Worm (Caenorhabditis elegans) whole organism, mixed stage, embryonic: Measurements from ENCODE around the gene Y39G8B.5.
"Not testable (repeated sequence)": the region's sequence is repeated elsewhere in the genome, so short reads cannot be mapped to it uniquely, and the experiment has no call there.

ENCODE experiments used
- M03D4.4 ChIP-seq: sonication (generic microtip); optimal IDR thresholded peaks from 2 replicates; lab custom pipeline; 2017; ENCODE audit warnings: mild to moderate bottlenecking, missing genetic modification characterization, missing compliant biosample characterization
- blmp-1 ChIP-seq: fragments of 150-350 bp; optimal IDR thresholded peaks from 2 replicates; lab custom pipeline; 2014; ENCODE audit warnings: missing biosample characterization, missing genetic modification characterization
- ceh-39 ChIP-seq: fragments of 150-350 bp; optimal IDR thresholded peaks from 2 replicates; lab custom pipeline; 2014; ENCODE audit warnings: missing biosample characterization, missing genetic modification characterization
- ceh-43 ChIP-seq: fragments of 200-800 bp; sonication (Bioruptor generic); optimal IDR thresholded peaks from 2 replicates; lab custom pipeline; 2018; ENCODE audit warnings: mild to moderate bottlenecking, missing genetic modification characterization, moderate library complexity, missing compliant biosample characterization
- ceh-83 ChIP-seq: fragments of 200-800 bp; sonication (Bioruptor generic); optimal IDR thresholded peaks from 2 replicates; lab custom pipeline; 2018; ENCODE audit warnings: mild to moderate bottlenecking, missing genetic modification characterization, missing compliant biosample characterization
- ces-1 ChIP-seq: fragments of 150-350 bp; optimal IDR thresholded peaks from 2 replicates; lab custom pipeline; 2014; ENCODE audit warnings: missing biosample characterization, missing genetic modification reagents, missing genetic modification characterization
- cnd-1 ChIP-seq: fragments of 200-800 bp; sonication (Bioruptor generic); optimal IDR thresholded peaks from 2 replicates; lab custom pipeline; 2018; ENCODE audit warnings: mild to moderate bottlenecking, missing genetic modification characterization, missing compliant biosample characterization
- drap-1 ChIP-seq: fragments of 200-800 bp; sonication (Bioruptor generic); optimal IDR thresholded peaks from 3 replicates; lab custom pipeline; 2018; ENCODE audit warnings: mild to moderate bottlenecking, missing genetic modification characterization, missing compliant biosample characterization
- elt-1 ChIP-seq: sonication (generic microtip); optimal IDR thresholded peaks from 2 replicates; lab custom pipeline; 2017; ENCODE audit warnings: missing genetic modification characterization, mild to moderate bottlenecking, missing compliant biosample characterization, antibody characterized with exemption, moderate library complexity, borderline replicate concordance; ENCODE audit not compliant: insufficient read depth
- flh-1 ChIP-seq: fragments of 200-800 bp; sonication (Bioruptor generic); optimal IDR thresholded peaks from 2 replicates; lab custom pipeline; 2018; ENCODE audit warnings: mild to moderate bottlenecking, missing genetic modification characterization, moderate library complexity, missing compliant biosample characterization
- hlh-1 ChIP-seq: fragments of 150-350 bp; optimal IDR thresholded peaks from 2 replicates; lab custom pipeline; 2014; ENCODE audit warnings: missing biosample characterization, missing genetic modification reagents, missing genetic modification characterization
- lin-13 ChIP-seq: fragments of 150-350 bp; optimal IDR thresholded peaks from 2 replicates; lab custom pipeline; 2014; ENCODE audit warnings: missing biosample characterization, missing genetic modification characterization
- lin-32 ChIP-seq: fragments of 200-800 bp; sonication (Bioruptor generic); optimal IDR thresholded peaks from 2 replicates; lab custom pipeline; 2018; ENCODE audit warnings: mild to moderate bottlenecking, missing genetic modification characterization, missing compliant biosample characterization
- lsy-2 ChIP-seq: fragments of 150-350 bp; optimal IDR thresholded peaks from 2 replicates; lab custom pipeline; 2014; ENCODE audit warnings: missing biosample characterization, missing genetic modification characterization
- mab-5 ChIP-seq: fragments of 150-350 bp; optimal IDR thresholded peaks from 2 replicates; lab custom pipeline; 2014; ENCODE audit warnings: missing biosample characterization, missing genetic modification characterization
- mls-2 ChIP-seq: sonication (generic microtip); optimal IDR thresholded peaks from 2 replicates; lab custom pipeline; 2016; ENCODE audit warnings: mild to moderate bottlenecking, missing genetic modification characterization, moderate library complexity, missing compliant biosample characterization
- nhr-237 ChIP-seq: fragments of 150-350 bp; optimal IDR thresholded peaks from 2 replicates; lab custom pipeline; 2014; ENCODE audit warnings: missing biosample characterization, missing genetic modification characterization
- nhr-28 ChIP-seq: fragments of 150-350 bp; optimal IDR thresholded peaks from 2 replicates; lab custom pipeline; 2014; ENCODE audit warnings: missing biosample characterization, missing genetic modification characterization
- nhr-76 ChIP-seq: sonication (generic microtip); optimal IDR thresholded peaks from 2 replicates; lab custom pipeline; 2017; ENCODE audit warnings: missing biosample characterization, missing genetic modification characterization
- pha-4 ChIP-seq: fragments of 150-350 bp; optimal IDR thresholded peaks from 2 replicates; lab custom pipeline; 2018; ENCODE audit warnings: missing biosample characterization, missing genetic modification reagents, missing genetic modification characterization
- snpc-4 ChIP-seq: fragments of 150-350 bp; optimal IDR thresholded peaks from 2 replicates; lab custom pipeline; 2014; ENCODE audit warnings: missing biosample characterization, missing genetic modification characterization
- sptf-1 ChIP-seq: sonication (generic microtip); optimal IDR thresholded peaks from 2 replicates; lab custom pipeline; 2017; ENCODE audit warnings: mild to moderate bottlenecking, missing genetic modification characterization, moderate library complexity, missing compliant biosample characterization
- tbx-8 ChIP-seq: fragments of 200-800 bp; sonication (Bioruptor generic); optimal IDR thresholded peaks from 2 replicates; lab custom pipeline; 2018; ENCODE audit warnings: mild to moderate bottlenecking, missing genetic modification characterization, moderate library complexity, missing compliant biosample characterization
- ztf-11 ChIP-seq: fragments of 150-350 bp; optimal IDR thresholded peaks from 2 replicates; lab custom pipeline; 2014; ENCODE audit warnings: missing biosample characterization, missing genetic modification characterization

Y39G8B.5 gene

DNA sequence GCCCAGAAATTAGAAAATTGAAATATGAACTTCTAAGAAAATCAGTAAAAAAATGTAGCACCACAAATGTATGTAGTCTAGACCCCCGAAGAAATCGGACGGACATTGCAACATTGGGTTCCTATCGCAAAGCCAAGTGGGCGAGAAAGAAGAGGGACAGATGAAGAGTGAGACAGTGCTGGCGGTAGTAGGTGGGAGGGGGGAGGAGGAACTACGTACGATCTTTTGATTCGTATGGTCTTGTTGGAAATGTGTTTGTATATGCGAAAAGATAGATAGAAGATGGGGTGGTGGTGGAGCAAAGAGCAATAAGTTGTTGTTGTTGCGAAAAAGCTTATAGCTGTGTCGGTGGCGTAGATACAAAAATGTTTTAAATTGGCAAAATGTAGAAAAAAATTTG lies 46.7 kb upstream of the Y39G8B.5 start:
- TF ChIP-seq lin-32 (no peak), tbx-8 (GFP tag; lab: Kevin White, UChicago) (no peak), ceh-43 (GFP tag; lab: Kevin White, UChicago) (no peak), ztf-11 (tag; lab: Kevin White, UChicago) (no peak), flh-1 (GFP tag; lab: Kevin White, UChicago) (no peak), nhr-237 (tag; lab: Kevin White, UChicago) (peak; percentile 9), lin-13 (tag; lab: Kevin White, UChicago) (no peak)

DNA sequence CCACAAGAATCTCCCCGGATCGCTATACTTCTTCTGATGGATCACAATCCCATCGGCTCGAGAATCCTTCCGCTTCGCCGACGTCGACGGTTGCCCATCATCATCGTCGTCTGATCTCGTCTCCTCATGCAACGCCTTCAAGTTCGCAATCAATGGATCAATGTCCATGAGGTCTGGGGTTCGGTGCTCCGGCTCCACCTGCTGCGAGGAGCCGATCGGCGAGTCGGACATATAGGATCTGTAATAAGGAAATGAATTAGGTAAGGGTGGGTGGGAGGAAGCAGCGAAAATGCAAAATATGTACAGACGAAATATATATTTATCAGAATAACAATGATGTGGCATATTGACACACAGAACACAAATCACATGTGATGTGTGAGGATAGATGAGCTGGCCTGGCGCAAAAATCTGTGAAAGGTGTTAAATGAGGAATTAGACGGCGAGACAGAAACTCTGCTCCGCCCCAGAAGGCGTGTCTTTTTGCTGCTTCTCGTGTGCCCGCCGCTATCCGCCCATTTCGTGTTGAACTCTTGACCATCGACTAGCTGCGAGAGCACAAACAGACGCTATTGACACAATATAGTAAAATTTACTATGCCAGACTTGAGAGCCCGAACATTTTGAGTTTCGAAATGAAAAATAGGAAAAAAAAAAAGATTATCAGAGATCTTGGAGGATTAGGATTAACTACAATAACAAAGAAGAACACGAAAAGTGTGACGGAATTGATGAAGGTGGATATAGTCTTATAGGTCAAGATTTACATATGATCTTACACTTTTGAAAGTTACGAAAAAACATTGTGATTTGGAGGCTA lies 46.1 kb upstream of the Y39G8B.5 start:
- TF ChIP-seq sptf-1 (tag; lab: Kevin White, UChicago) (no peak), pha-4 (peak; percentile 41)
- TF ChIP-seq, all 35 proteins: peak for 1

DNA sequence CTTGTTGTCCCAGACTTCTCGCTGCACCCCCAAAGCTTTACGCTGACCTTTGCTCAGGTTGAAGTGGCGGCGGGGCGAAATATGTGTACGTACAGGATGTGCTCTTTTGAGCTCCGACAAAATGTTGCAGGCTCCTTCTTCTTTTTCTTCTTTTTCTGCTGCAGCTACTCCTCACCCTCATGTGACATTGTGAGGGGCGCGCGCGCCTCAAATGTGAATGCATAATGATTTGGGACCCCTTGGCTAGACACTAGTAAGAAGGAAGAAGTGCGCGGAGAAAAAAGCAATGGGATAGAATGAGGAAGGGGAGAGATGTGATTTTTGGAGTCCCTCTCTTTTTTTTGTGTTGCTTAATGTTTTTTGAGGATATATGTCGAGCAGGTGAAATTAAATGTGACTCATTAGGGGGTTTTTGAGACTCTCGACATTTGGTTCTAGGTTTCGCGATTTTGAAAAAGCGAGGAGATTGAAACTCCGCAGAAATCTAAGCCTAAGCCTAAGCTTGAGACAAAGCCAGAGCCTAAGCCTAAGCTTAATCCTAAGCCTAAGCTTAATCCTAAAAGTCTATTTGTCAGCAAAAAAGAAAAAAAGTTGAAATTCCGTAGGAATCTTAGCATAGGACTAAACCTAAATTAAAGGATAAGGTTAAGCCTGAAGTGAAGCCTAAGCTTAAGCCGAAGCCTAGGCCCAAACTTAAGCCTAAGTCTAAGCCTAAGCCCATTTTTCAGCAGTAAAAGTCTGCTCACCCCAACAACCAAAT lies 45.3 kb upstream of the Y39G8B.5 start:
- TF ChIP-seq nhr-76 (tag; lab: Kevin White, UChicago) = no peak
- TF ChIP-seq mls-2 = no peak
- TF ChIP-seq blmp-1 (tag; lab: Kevin White, UChicago) = no peak
- no peak for TF ChIP-seq ceh-39
- no peak for TF ChIP-seq ces-1
- no peak for TF ChIP-seq cnd-1 (tag; lab: Kevin White, UChicago)
- TF ChIP-seq lsy-2 = no peak
- TF ChIP-seq nhr-28 (tag; lab: Kevin White, UChicago) = no peak
- TF ChIP-seq sptf-1 (tag; lab: Kevin White, UChicago) = no peak

DNA sequence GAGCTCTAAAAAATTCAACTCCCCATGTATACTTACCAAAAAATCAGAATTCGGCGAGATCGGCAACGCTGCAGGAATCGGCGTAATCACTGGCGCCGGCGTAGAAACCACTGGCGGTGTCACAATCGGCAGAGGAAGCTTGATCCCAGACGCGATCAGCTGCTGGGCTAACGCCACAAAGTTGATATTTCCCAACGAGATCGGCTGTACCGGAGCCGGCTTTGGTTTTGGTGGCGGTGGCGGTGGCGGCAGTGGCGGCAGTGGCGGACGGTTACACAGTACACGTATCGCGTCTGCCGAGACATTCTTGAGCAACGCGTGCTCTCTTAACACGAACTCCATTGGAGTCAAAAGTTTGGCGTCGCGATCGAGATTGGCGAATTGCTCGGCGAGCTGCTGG lies 42.9 kb upstream of the Y39G8B.5 start:
- TF ChIP-seq lin-32 (no peak), elt-1 (no peak), ceh-39 (no peak), M03D4.4 (tag; lab: Kevin White, UChicago) (no peak), drap-1 (GFP tag; lab: Kevin White, UChicago) (no peak), ztf-11 (tag; lab: Kevin White, UChicago) (no peak)
- TF ChIP-seq, all 35 proteins: peak for 0

DNA sequence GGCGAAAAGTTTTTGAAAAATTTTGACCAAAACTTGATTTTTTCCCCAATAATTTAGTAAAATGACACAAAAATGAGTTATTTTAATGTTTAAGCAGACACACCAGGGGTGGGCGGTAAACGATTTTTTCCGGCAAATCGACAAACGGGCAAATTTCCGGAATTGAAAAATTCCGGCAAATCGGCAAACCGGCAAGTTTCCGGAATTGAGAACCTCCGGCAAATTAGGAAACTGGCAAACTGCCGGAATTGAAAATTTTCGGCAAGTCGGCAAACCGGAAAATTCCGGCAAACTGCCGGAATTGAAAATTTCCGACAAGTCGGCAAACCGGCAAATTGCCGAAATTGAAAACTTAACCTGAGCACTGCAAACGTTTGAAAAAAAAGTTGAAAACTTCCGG lies 41.1 kb upstream of the Y39G8B.5 start:
- TF ChIP-seq mls-2 (peak; percentile 8), flh-1 (GFP tag; lab: Kevin White, UChicago) (no peak)

DNA sequence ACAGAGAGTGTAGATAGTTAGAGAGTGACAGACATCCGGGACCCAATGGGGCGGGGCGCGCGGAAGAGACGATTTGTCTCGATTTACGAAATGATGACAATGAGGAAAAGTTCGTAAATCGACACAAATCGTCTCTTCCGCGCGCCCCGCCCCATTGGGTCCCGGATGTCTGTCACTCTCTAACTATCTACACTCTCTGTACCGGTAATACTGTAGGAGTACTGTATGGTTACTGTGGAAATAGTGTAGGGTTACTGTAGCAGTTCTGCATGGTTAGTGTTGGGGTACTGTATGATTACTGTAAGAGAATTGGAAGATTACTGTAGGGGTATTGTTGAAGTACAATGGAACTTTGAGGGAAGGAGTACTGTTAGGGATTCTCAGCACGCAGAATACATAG lies 29.6 kb upstream of the Y39G8B.5 start, which contains the start of gene F01D5.10:
TSS of gene F01D5.10 (minus strand) at position 101 of the 400 bp plus-strand sequence.
- TF ChIP-seq hlh-1 (tag; lab: Kevin White, UChicago); tbx-8 (GFP tag; lab: Kevin White, UChicago); pha-4: not testable (repeated sequence)

DNA sequence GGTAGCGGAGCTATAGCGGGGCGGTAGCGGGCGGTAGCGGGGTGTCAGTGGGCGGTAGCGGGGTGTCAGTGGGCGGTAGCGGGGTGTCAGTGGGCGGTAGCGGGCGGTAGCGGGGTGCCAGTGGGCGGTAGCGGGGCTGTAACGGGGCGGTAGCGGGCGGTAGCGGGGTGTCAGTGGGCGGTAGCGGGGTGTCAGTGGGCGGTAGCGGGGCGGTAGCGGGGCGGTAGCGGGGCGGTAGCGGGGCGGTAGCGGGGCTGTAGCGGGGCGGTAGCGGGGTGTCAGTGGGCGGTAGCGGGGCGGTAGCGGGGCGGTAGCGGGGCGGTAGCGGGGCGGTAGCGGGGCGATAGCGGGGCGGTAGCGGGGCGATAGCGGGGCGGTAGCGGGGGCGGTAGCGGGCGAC lies 28.0 kb upstream of the Y39G8B.5 start:
- TF ChIP-seq M03D4.4 (tag; lab: Kevin White, UChicago) = peak; percentile 16
- peak; percentile 10 for TF ChIP-seq drap-1 (GFP tag; lab: Kevin White, UChicago)
- TF ChIP-seq sptf-1 (tag; lab: Kevin White, UChicago) = peak; percentile 60
- TF ChIP-seq mls-2 = peak; percentile 42

DNA sequence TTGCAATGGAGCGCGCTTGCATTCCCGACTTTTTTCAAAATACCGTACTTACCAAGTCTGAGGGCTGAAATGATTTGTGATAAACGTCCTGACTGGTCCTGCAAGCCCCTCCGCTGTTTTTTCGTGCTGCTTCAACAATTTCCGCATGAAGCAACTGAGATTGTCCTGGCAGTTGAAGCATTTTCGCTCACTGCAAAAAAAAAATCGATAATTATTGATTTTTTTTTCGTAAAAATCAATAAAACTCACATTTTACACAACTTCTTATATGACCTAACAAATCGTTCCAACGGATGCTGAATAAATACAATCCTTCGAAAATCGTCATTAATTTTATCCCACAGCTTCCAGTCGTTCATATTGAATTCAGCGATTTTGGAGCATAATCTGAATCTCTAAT lies 27.2 kb upstream of the Y39G8B.5 start:
- TF ChIP-seq blmp-1 (tag; lab: Kevin White, UChicago) (no peak), snpc-4 (no peak), ceh-83 (GFP tag; lab: Kevin White, UChicago) (no peak), lin-32 (no peak), mab-5 (tag; lab: Kevin White, UChicago) (no peak), ceh-39 (no peak), cnd-1 (tag; lab: Kevin White, UChicago) (no peak)
- TF ChIP-seq, all 35 proteins: peak for 0
